Fruit fly (Drosophila melanogaster): ENCODE data around the gene SPE.

SPE gene

DNA sequence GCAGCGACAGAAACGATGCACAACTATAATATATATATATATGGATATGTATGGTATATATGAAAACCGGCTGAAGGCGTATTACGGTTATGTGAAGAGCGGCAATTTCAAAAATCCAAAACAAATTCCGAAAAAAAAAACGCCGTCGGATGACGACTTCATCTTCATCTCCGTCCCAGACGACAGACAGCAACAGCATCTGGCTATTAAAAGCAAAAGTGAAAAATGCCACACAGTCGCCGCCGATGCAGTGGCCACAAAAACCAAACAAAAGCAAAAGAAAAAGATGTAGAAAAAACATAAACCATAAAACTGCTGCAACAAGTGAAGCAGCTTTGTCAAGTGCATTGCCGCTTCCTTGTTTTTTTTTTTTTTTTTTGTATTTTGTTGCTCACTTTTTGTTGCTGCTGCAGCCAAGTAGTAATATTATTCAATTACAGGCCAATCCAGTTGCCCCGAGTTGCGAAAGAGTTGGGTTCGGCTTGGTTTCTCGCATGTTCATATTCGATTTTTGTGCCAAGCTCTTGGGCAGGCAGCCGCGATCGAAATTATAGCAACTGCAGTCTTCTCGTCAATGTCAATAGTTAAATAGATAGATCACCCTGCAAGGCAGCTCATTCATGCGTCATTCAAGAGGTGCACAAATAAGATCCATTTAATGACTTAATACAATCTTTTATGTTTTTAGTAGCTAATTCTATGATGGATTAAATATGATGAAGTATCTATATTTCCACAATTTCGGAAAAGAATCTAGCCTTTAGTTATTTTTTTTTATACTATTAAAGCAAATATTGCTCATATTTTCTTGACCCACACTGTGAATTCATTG, 48.7 kb downstream of the SPE start (continued):
- TF ChIP-seq GATAe (GFP tag; conservative IDR thresholded peaks at IDR 0.05) = no peak
- TF ChIP-seq CG30403 (GFP tag; optimal IDR thresholded peaks at IDR 0.05) = peak; percentile 15
- TF ChIP-seq Sin3A (optimal IDR thresholded peaks at IDR 0.05) = no peak
- no peak for TF ChIP-seq CG3838 (GFP tag; optimal IDR thresholded peaks at IDR 0.05)
- TF ChIP-seq CG9437 (GFP tag; optimal IDR thresholded peaks at IDR 0.05) = peak; percentile 7
- TF ChIP-seq aop (GFP tag; IDR thresholded peaks at IDR 0.05) = no peak
- no peak for TF ChIP-seq CG4360 (GFP tag; IDR thresholded peaks at IDR 0.05)
- TF ChIP-seq kni (GFP tag; optimal IDR thresholded peaks at IDR 0.05) = no peak
- no peak for TF ChIP-seq D (optimal IDR thresholded peaks at IDR 0.05)
- TF ChIP-seq D (GFP tag; optimal IDR thresholded peaks at IDR 0.05) = no peak
- TF ChIP-seq CG31388 (GFP tag; optimal IDR thresholded peaks at IDR 0.05) = peak; percentile 3
- no peak for TF ChIP-seq Ets97D (GFP tag; optimal IDR thresholded peaks at IDR 0.05)
- no peak for TF ChIP-seq Nf-YC (tag; optimal IDR thresholded peaks at IDR 0.05)
- no peak for TF ChIP-seq CG7963 (GFP tag; IDR thresholded peaks at IDR 0.05; ENCODE audit: partially characterized antibody)
- TF ChIP-seq Max (GFP tag; optimal IDR thresholded peaks at IDR 0.05) = no peak
- no peak for TF ChIP-seq Sry-δ (GFP tag; optimal IDR thresholded peaks at IDR 0.05)
- no peak for TF ChIP-seq salm (tag; optimal IDR thresholded peaks at IDR 0.05)
- TF ChIP-seq E2f1 (GFP tag; IDR thresholded peaks at IDR 0.05) = no peak
- TF ChIP-seq CG8089 (GFP tag; optimal IDR thresholded peaks at IDR 0.05) = no peak
- no peak for TF ChIP-seq CG12071 (GFP tag; optimal IDR thresholded peaks at IDR 0.05)
- TF ChIP-seq CG6272 (GFP tag; IDR thresholded peaks at IDR 0.05) = no peak
- no peak for TF ChIP-seq E2f2 (GFP tag; IDR thresholded peaks at IDR 0.05)
- no peak for TF ChIP-seq h (optimal IDR thresholded peaks at IDR 0.05)
- TF ChIP-seq phol (tag; optimal IDR thresholded peaks at IDR 0.05) = peak; percentile 41
- no peak for TF ChIP-seq nmo (GFP tag; optimal IDR thresholded peaks at IDR 0.05)
- no peak for TF ChIP-seq wdn (GFP tag; IDR thresholded peaks at IDR 0.05)
- TF ChIP-seq btn (GFP tag; optimal IDR thresholded peaks at IDR 0.05) = no peak
- no peak for TF ChIP-seq emc (GFP tag; optimal IDR thresholded peaks at IDR 0.05)
- 0 out of 3 replicates have a peak, but pooled peaks have one; percentile 63 for TF ChIP-seq CG2199 (GFP tag; IDR thresholded peaks at IDR 0.05)
- TF ChIP-seq H15 (GFP tag; IDR thresholded peaks at IDR 0.05) = no peak
- no peak for TF ChIP-seq eyg (GFP tag; optimal IDR thresholded peaks at IDR 0.05)
- no peak for TF ChIP-seq CG11560 (tag; IDR thresholded peaks at IDR 0.05)
- TF ChIP-seq CG5245 (GFP tag; optimal IDR thresholded peaks at IDR 0.05) = no peak
- TF ChIP-seq sens (GFP tag) = peak; percentile 75
- no peak for TF ChIP-seq CG8359 (GFP tag; optimal IDR thresholded peaks at IDR 0.05; ENCODE audit: borderline replicate concordance)
- TF ChIP-seq ssp (GFP tag; IDR thresholded peaks at IDR 0.05) = no peak
- TF ChIP-seq CG17568 (GFP tag; optimal IDR thresholded peaks at IDR 0.05) = no peak
- no peak for TF ChIP-seq hth (optimal IDR thresholded peaks at IDR 0.05)
- TF ChIP-seq CG5953 (GFP tag; IDR thresholded peaks at IDR 0.05) = 0 out of 2 replicates have a peak, but pooled peaks have one; percentile 35
- no peak for TF ChIP-seq CG9727 (GFP tag; optimal IDR thresholded peaks at IDR 0.05)
- TF ChIP-seq Hey (tag; optimal IDR thresholded peaks at IDR 0.05) = no peak
- TF ChIP-seq klu (GFP tag; IDR thresholded peaks at IDR 0.05) = no peak
- no peak for TF ChIP-seq ken (GFP tag; IDR thresholded peaks at IDR 0.05)
- no peak for TF ChIP-seq CG9797 (GFP tag; optimal IDR thresholded peaks at IDR 0.05)
- no peak for TF ChIP-seq Myb (GFP tag; optimal IDR thresholded peaks at IDR 0.05)
- TF ChIP-seq CG2116 (GFP tag; optimal IDR thresholded peaks at IDR 0.05) = no peak
- no peak for TF ChIP-seq CG11723 (GFP tag; optimal IDR thresholded peaks at IDR 0.05)
- peak; percentile 41 for TF ChIP-seq Sox100B (GFP tag; optimal IDR thresholded peaks at IDR 0.05)
- TF ChIP-seq CG9876 (GFP tag; optimal IDR thresholded peaks at IDR 0.05) = no peak
